Worm (Caenorhabditis elegans) whole organism, midembryonic: ENCODE results near the gene T04F8.3.

Source experiments
- cog-1 ChIP-seq: sonication (generic microtip); optimal IDR thresholded peaks from 2 replicates; lab custom pipeline; 2016; ENCODE audit warnings: missing genetic modification characterization, missing compliant biosample characterization
- flt-1 ChIP-seq: fragments of 200-800 bp; sonication (Bioruptor generic); IDR thresholded peaks from 2 replicates; pipeline ENCODE4 v1.3.6; 2022; ENCODE audit warnings: missing genetic modification characterization, missing compliant biosample characterization
- klf-2 ChIP-seq: fragments of 200-800 bp; sonication (Bioruptor generic); conservative IDR thresholded peaks from 2 replicates; pipeline ENCODE4 v1.3.6; 2022; ENCODE audit warnings: missing genetic modification reagents, missing genetic modification characterization, missing compliant biosample characterization
- med-1 ChIP-seq: sonication (generic microtip); optimal IDR thresholded peaks from 2 replicates; lab custom pipeline; 2017; ENCODE audit warnings: missing genetic modification characterization, mild to moderate bottlenecking, missing compliant biosample characterization, antibody characterized with exemption, missing genetic modification reagents; ENCODE audit not compliant: insufficient read depth
- ref-1 ChIP-seq: fragments of 200-800 bp; sonication (Bioruptor generic); conservative IDR thresholded peaks from 2 replicates; pipeline ENCODE4 v1.3.6; 2022; ENCODE audit warnings: missing genetic modification reagents, missing genetic modification characterization, missing compliant biosample characterization
- ztf-23 ChIP-seq: fragments of 200-800 bp; sonication (Bioruptor generic); IDR thresholded peaks from 2 replicates; pipeline ENCODE4 v1.3.6; 2022; ENCODE audit warnings: missing genetic modification reagents, missing genetic modification characterization, missing compliant biosample characterization
- ztf-29 ChIP-seq: fragments of 200-800 bp; sonication (Bioruptor generic); IDR thresholded peaks from 2 replicates; pipeline ENCODE4 v1.3.6; 2022; ENCODE audit warnings: missing genetic modification reagents, missing genetic modification characterization, missing compliant biosample characterization

ce11 chrX:11684261-11684660 lies 25.8 kb downstream of the T04F8.3 start, which contains the start of gene hnd-1:
- no peak for TF ChIP-seq klf-2 (GFP tag; lab: Robert Waterston, UW)
- TF ChIP-seq ztf-23 (GFP tag; lab: Robert Waterston, UW) = no peak
- no peak for TF ChIP-seq ref-1 (GFP tag; lab: Robert Waterston, UW)
- TF ChIP-seq med-1 (GFP tag; lab: Kevin White, UChicago) = no peak
- TF ChIP-seq flt-1 (GFP tag; lab: Robert Waterston, UW) = no peak
- TF ChIP-seq cog-1 (tag; lab: Kevin White, UChicago) = no peak
- TF ChIP-seq ztf-29 (GFP tag; lab: Robert Waterston, UW) = no peak
